Worm (Caenorhabditis elegans) whole organism, early embryonic: ENCODE data around the gene W05H5.1.

Experiments
- B0310.2 ChIP-seq: sonication (generic microtip); optimal IDR thresholded peaks from 2 replicates; lab custom pipeline; 2016; ENCODE audit warnings: mild to moderate bottlenecking, missing genetic modification characterization, missing compliant biosample characterization
- F13C5.2 ChIP-seq: sonication (generic microtip); optimal IDR thresholded peaks from 2 replicates; lab custom pipeline; 2017; ENCODE audit warnings: mild to moderate bottlenecking, missing genetic modification characterization, inconsistent platforms, missing compliant biosample characterization
- aly-1 ChIP-seq: sonication (generic microtip); optimal IDR thresholded peaks from 2 replicates; lab custom pipeline; 2016; ENCODE audit warnings: missing genetic modification characterization, missing compliant biosample characterization
- ama-1 ChIP-seq: fragments of 150-350 bp; optimal IDR thresholded peaks from 2 replicates; lab custom pipeline; 2014
- ceh-13 ChIP-seq: fragments of 200-800 bp; sonication (Bioruptor generic); optimal IDR thresholded peaks from 2 replicates; lab custom pipeline; 2018; ENCODE audit warnings: mild to moderate bottlenecking, missing genetic modification characterization, missing compliant biosample characterization
- ceh-36 ChIP-seq: sonication (generic microtip); optimal IDR thresholded peaks from 2 replicates; lab custom pipeline; 2016; ENCODE audit warnings: missing genetic modification characterization, inconsistent platforms, missing compliant biosample characterization
- ets-7 ChIP-seq: sonication (generic microtip); optimal IDR thresholded peaks from 2 replicates; lab custom pipeline; 2016; ENCODE audit warnings: missing genotype, missing genetic modification characterization, missing compliant biosample characterization
- flt-1 ChIP-seq: fragments of 200-800 bp; sonication (Bioruptor generic); IDR thresholded peaks from 2 replicates; pipeline ENCODE4 v1.3.6; 2022; ENCODE audit warnings: missing genetic modification characterization, missing compliant biosample characterization
- hmbx-1 ChIP-seq: sonication (generic microtip); optimal IDR thresholded peaks from 2 replicates; lab custom pipeline; 2016; ENCODE audit warnings: mild to moderate bottlenecking, missing genetic modification characterization, missing compliant biosample characterization
- hmg-4 ChIP-seq: fragments of 200-800 bp; sonication (Bioruptor generic); optimal IDR thresholded peaks from 2 replicates; lab custom pipeline; 2018; ENCODE audit warnings: mild to moderate bottlenecking, missing genetic modification characterization, missing compliant biosample characterization
- hnd-1 ChIP-seq: sonication (generic microtip); optimal IDR thresholded peaks from 2 replicates; lab custom pipeline; 2016; ENCODE audit warnings: missing genetic modification characterization, missing compliant biosample characterization
- pes-1 ChIP-seq: fragments of 200-800 bp; sonication (Bioruptor generic); IDR thresholded peaks from 2 replicates; pipeline ENCODE4 v1.3.6; 2022; ENCODE audit warnings: missing genetic modification reagents, missing genetic modification characterization, missing compliant biosample characterization
- scrt-1 ChIP-seq: fragments of 200-800 bp; sonication (Bioruptor generic); IDR thresholded peaks from 2 replicates; pipeline ENCODE4 v1.3.6; 2022; ENCODE audit warnings: missing genetic modification characterization, missing compliant biosample characterization
- sea-1 ChIP-seq: fragments of 200-800 bp; sonication (Bioruptor generic); conservative IDR thresholded peaks from 2 replicates; pipeline ENCODE4 v1.3.6; 2022; ENCODE audit warnings: missing genetic modification characterization, missing compliant biosample characterization
- tbx-11 ChIP-seq: fragments of 200-800 bp; sonication (Bioruptor generic); IDR thresholded peaks from 2 replicates; pipeline ENCODE4 v1.3.6; 2022; ENCODE audit warnings: missing genetic modification characterization, missing compliant biosample characterization
- tbx-37 ChIP-seq: fragments of 200-800 bp; sonication (Bioruptor generic); conservative IDR thresholded peaks from 2 replicates; pipeline ENCODE4 v1.3.6; 2022; ENCODE audit warnings: missing genetic modification reagents, missing genetic modification characterization, missing compliant biosample characterization
- tra-4 ChIP-seq: sonication (generic microtip); optimal IDR thresholded peaks from 2 replicates; lab custom pipeline; 2017; ENCODE audit warnings: missing genetic modification characterization, missing compliant biosample characterization

The W05H5.1 gene

ce11 chrII:12444679-12445376, at the start of gene W05H5.1, which contains the start of gene pitr-6:
Gene W05H5.1, minus strand, starts transcription at chrII:12444779.
Gene pitr-6, plus strand, starts transcription at chrII:12445326.
- TF ChIP-seq tbx-11 (GFP tag; lab: Robert Waterston, UW): no peak
- no peak for TF ChIP-seq F13C5.2 (tag; lab: Kevin White, UChicago)
- TF ChIP-seq pes-1 (GFP tag; lab: Robert Waterston, UW): no peak
- no peak for TF ChIP-seq ceh-13 (GFP tag; lab: Kevin White, UChicago)
- TF ChIP-seq flt-1 (GFP tag; lab: Robert Waterston, UW): no peak
- TF ChIP-seq sea-1 (GFP tag; lab: Robert Waterston, UW): no peak
- no peak for TF ChIP-seq scrt-1
- TF ChIP-seq hmg-4: no peak
- no peak for TF ChIP-seq hmbx-1 (tag; lab: Kevin White, UChicago)
- TF ChIP-seq B0310.2 (tag; lab: Kevin White, UChicago): no peak
- no peak for TF ChIP-seq ets-7
- TF ChIP-seq tra-4 (tag; lab: Kevin White, UChicago): no peak
- no peak for TF ChIP-seq ama-1 (lab: Kevin White, UChicago)
- no peak for TF ChIP-seq hnd-1 (tag; lab: Kevin White, UChicago)
- no peak for TF ChIP-seq ceh-36 (tag; lab: Kevin White, UChicago)
- no peak for TF ChIP-seq tbx-37
- TF ChIP-seq aly-1 (tag; lab: Kevin White, UChicago): no peak

ce11 chrII:12494067-12494477, 49.5 kb upstream of the W05H5.1 start:
- no peak for TF ChIP-seq sea-1 (GFP tag; lab: Robert Waterston, UW)

ce11 chrII:12491936-12492335, 47.4 kb upstream of the W05H5.1 start, which contains the start of gene srz-6:
Gene srz-6, plus strand, starts transcription at chrII:12492236.
- TF ChIP-seq hmg-4 (no peak), hnd-1 (tag; lab: Kevin White, UChicago) (no peak)

- TF ChIP-seq flt-1 (GFP tag; lab: Robert Waterston, UW): no peak
- no peak for TF ChIP-seq B0310.2 (tag; lab: Kevin White, UChicago)
- TF ChIP-seq hmg-4: no peak
- TF ChIP-seq ets-7: no peak
- no peak for TF ChIP-seq tbx-11 (GFP tag; lab: Robert Waterston, UW)
- no peak for TF ChIP-seq ceh-36 (tag; lab: Kevin White, UChicago)
- no peak for TF ChIP-seq hnd-1 (tag; lab: Kevin White, UChicago)
- no peak for TF ChIP-seq hmbx-1 (tag; lab: Kevin White, UChicago)
- no peak for TF ChIP-seq scrt-1
Measured at ce11 chrII:12489903-12490302, 45.3 kb upstream of the W05H5.1 start, which contains the start of gene T21B4.15. Gene T21B4.15, plus strand, starts transcription at chrII:12490203.

- TF ChIP-seq B0310.2 (tag; lab: Kevin White, UChicago): no peak
- no peak for TF ChIP-seq scrt-1
- TF ChIP-seq ceh-13 (GFP tag; lab: Kevin White, UChicago): no peak
- TF ChIP-seq tbx-37: no peak
- TF ChIP-seq flt-1 (GFP tag; lab: Robert Waterston, UW): no peak
- TF ChIP-seq aly-1 (tag; lab: Kevin White, UChicago): no peak
- no peak for TF ChIP-seq ceh-36 (tag; lab: Kevin White, UChicago)
- no peak for TF ChIP-seq hnd-1 (tag; lab: Kevin White, UChicago)
- no peak for TF ChIP-seq tra-4 (tag; lab: Kevin White, UChicago)
- no peak for TF ChIP-seq hmbx-1 (tag; lab: Kevin White, UChicago)
- TF ChIP-seq ets-7: no peak
- TF ChIP-seq tbx-11 (GFP tag; lab: Robert Waterston, UW): no peak
- TF ChIP-seq pes-1 (GFP tag; lab: Robert Waterston, UW): no peak
- TF ChIP-seq sea-1 (GFP tag; lab: Robert Waterston, UW): no peak
- no peak for TF ChIP-seq hmg-4
Measured at ce11 chrII:12488810-12489209, 44.2 kb upstream of the W05H5.1 start.

- TF ChIP-seq aly-1 (tag; lab: Kevin White, UChicago) (no peak), sea-1 (GFP tag; lab: Robert Waterston, UW) (no peak), ceh-13 (GFP tag; lab: Kevin White, UChicago) (no peak), hmbx-1 (tag; lab: Kevin White, UChicago) (no peak), hnd-1 (tag; lab: Kevin White, UChicago) (no peak), scrt-1 (no peak)
Measured at ce11 chrII:12485060-12485459, 40.5 kb upstream of the W05H5.1 start, which contains the start of gene F15A4.10. Gene F15A4.10, minus strand, starts transcription at chrII:12485160.

DNA sequence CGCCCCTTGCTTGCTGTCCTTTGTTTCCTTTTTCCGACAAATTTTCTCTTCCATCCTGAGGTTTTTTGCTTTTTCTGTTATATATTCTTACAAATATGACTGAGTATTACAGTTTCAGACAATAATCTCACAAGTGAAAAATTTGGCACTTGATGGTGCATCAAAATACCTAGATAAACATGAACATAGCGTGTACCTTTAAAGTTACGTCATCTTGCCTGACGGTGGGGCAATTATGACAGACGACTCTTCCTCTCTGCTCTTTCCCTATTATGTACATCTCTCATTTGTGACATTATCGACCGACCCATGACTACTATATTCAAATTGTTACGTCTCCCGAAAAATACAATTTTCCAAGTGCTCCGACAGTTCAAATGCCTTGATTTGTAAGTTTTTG, 38.0 kb upstream of the W05H5.1 start, which contains the start of gene fbxb-102:
fbxb-102 (plus strand) TSS at position 301 of the 400 bp plus-strand sequence.
- TF ChIP-seq ceh-36 (tag; lab: Kevin White, UChicago) (no peak), aly-1 (tag; lab: Kevin White, UChicago) (no peak), hmbx-1 (tag; lab: Kevin White, UChicago) (no peak), B0310.2 (tag; lab: Kevin White, UChicago) (no peak), hmg-4 (no peak), flt-1 (GFP tag; lab: Robert Waterston, UW) (no peak), ets-7 (no peak), ceh-13 (GFP tag; lab: Kevin White, UChicago) (no peak), F13C5.2 (tag; lab: Kevin White, UChicago) (no peak), tbx-11 (GFP tag; lab: Robert Waterston, UW) (no peak), scrt-1 (no peak), ama-1 (lab: Kevin White, UChicago) (no peak), tbx-37 (no peak), pes-1 (GFP tag; lab: Robert Waterston, UW) (no peak), hnd-1 (tag; lab: Kevin White, UChicago) (no peak), tra-4 (tag; lab: Kevin White, UChicago) (no peak), sea-1 (GFP tag; lab: Robert Waterston, UW) (no peak)
